Fruit fly (Drosophila melanogaster): ENCODE results near the gene RpS5a.

The RpS5a gene

DNA sequence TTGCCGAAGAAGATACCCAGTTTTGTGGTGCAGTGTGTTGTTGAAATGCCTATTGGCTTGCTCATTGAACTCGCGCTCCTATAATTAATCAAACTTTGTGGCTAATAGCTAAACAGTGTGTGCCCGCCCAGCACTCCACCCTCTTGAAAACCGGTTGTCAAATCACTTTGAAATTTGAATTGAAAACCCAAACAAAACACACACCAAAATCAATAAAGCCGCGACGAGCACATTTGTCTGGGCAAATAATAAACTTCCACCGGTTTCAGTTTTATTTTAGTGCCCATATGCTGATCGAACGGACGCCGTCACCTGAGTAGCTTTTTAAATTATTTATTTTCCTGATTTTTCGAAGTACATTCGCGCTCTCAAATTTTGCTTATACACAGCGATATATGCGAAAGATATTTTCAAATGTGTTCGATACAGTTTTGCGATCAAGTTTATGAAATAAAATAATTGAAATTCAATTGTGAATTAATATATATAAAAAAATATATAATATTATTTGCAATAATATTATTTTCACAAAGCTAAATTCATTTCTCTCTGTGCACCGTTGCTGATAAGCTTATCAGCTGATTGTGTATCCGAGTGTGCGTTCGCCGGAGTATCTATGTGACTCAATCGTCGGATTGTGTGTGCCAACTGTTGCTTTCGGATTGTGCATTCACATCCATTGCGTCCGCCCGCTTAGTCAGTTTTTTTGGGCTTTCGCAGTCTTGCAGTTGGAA is 18.2 kb downstream of the RpS5a start (continued):
- TF ChIP-seq CG12769 (tag; optimal IDR thresholded peaks at IDR 0.05) (no peak), Xbp1 (GFP tag; optimal IDR thresholded peaks at IDR 0.05) (peak; percentile 75), CHES-1-like (GFP tag; optimal IDR thresholded peaks at IDR 0.05) (no peak), gfzf (GFP tag; optimal IDR thresholded peaks at IDR 0.05) (no peak), CG10979 (tag; optimal IDR thresholded peaks at IDR 0.05) (peak; percentile 81), Nf-YC (tag; optimal IDR thresholded peaks at IDR 0.05) (peak; percentile 73), CG9609 (GFP tag; optimal IDR thresholded peaks at IDR 0.05) (no peak), trh (GFP tag; optimal IDR thresholded peaks at IDR 0.05) (peak; percentile 51), Trl (optimal IDR thresholded peaks at IDR 0.05) (no peak), Trl (GFP tag; optimal IDR thresholded peaks at IDR 0.05) (peak; percentile 21), dpn (GFP tag; optimal IDR thresholded peaks at IDR 0.05) (peak in 1 of 2 experiments; percentile 74), Gsc (GFP tag; IDR thresholded peaks at IDR 0.05) (no peak), Lhr (GFP tag; optimal IDR thresholded peaks at IDR 0.05) (no peak), jumu (GFP tag; optimal IDR thresholded peaks at IDR 0.05) (no peak), Deaf1 (tag; optimal IDR thresholded peaks at IDR 0.05) (peak; percentile 71), cas (GFP tag; IDR thresholded peaks at IDR 0.05) (peak; percentile 59), al (GFP tag; IDR thresholded peaks at IDR 0.05) (peak; percentile 74), CG17912 (GFP tag; optimal IDR thresholded peaks at IDR 0.05) (no peak), CG10431 (GFP tag; optimal IDR thresholded peaks at IDR 0.05) (peak; percentile 14), bigmax (GFP tag; optimal IDR thresholded peaks at IDR 0.05) (no peak), CG11398 (GFP tag; optimal IDR thresholded peaks at IDR 0.05) (no peak), grau (tag; optimal IDR thresholded peaks at IDR 0.05) (peak; percentile 88), NfI (GFP tag; optimal IDR thresholded peaks at IDR 0.05) (peak; percentile 83), CG30020 (tag; optimal IDR thresholded peaks at IDR 0.05) (peak; percentile 33), CG4854 (GFP tag; optimal IDR thresholded peaks at IDR 0.05) (peak; percentile 11), CG9797 (GFP tag; optimal IDR thresholded peaks at IDR 0.05) (peak; percentile 7), zfh1 (GFP tag; IDR thresholded peaks at IDR 0.05) (peak; percentile 81), caup (GFP tag; optimal IDR thresholded peaks at IDR 0.05; ENCODE audit: severe bottlenecking) (peak; percentile 77), HHEX (GFP tag; optimal IDR thresholded peaks at IDR 0.05) (peak; percentile 81), Doc2 (GFP tag; IDR thresholded peaks at IDR 0.05) (no peak), CG17612 (GFP tag; IDR thresholded peaks at IDR 0.05) (peak; percentile 42; the same call in 1 of the 2 replicates), CG3847 (GFP tag; IDR thresholded peaks at IDR 0.05) (peak; percentile 78), wdn (GFP tag; IDR thresholded peaks at IDR 0.05) (no peak), Oaz (GFP tag; IDR thresholded peaks at IDR 0.05) (peak; percentile 46; the same call in 1 of the 2 replicates), CG11085 (GFP tag; IDR thresholded peaks at IDR 0.05) (no peak), CG13296 (GFP tag; optimal IDR thresholded peaks at IDR 0.05) (peak; percentile 86), kni (GFP tag; optimal IDR thresholded peaks at IDR 0.05) (no peak), CG12744 (GFP tag; optimal IDR thresholded peaks at IDR 0.05) (no peak), ken (GFP tag; IDR thresholded peaks at IDR 0.05) (peak; percentile 69; the same call in 1 of the 3 replicates), prd (optimal IDR thresholded peaks at IDR 0.05) (no peak), prd (GFP tag; IDR thresholded peaks at IDR 0.05) (peak; percentile 80), CG34422 (GFP tag; IDR thresholded peaks at IDR 0.05) (peak; percentile 81), CG18599 (GFP tag; optimal IDR thresholded peaks at IDR 0.05) (peak; percentile 89), jigr1 (GFP tag; IDR thresholded peaks at IDR 0.05) (no peak), CG18619 (GFP tag; optimal IDR thresholded peaks at IDR 0.05) (peak; percentile 82), lilli (GFP tag; optimal IDR thresholded peaks at IDR 0.05) (peak; percentile 37), CG1603 (tag; optimal IDR thresholded peaks at IDR 0.05) (no peak), CG12299 (tag; optimal IDR thresholded peaks at IDR 0.05) (peak; percentile 72), Dfd (GFP tag; optimal IDR thresholded peaks at IDR 0.05) (no peak), CG11695 (GFP tag; IDR thresholded peaks at IDR 0.05) (peak; percentile 85), ind (GFP tag; optimal IDR thresholded peaks at IDR 0.05) (peak; percentile 69)

All from whole organism, embryonic.